Worm (Caenorhabditis elegans) whole organism, late embryonic: ENCODE measurements around the gene ncx-9.

Experiments used
- F13H6.1 ChIP-seq: sonication (generic microtip); optimal IDR thresholded peaks from 2 replicates; lab custom pipeline; 2016; ENCODE audit warnings: missing genetic modification characterization, missing compliant biosample characterization
- ama-1 ChIP-seq: fragments of 150-350 bp; optimal IDR thresholded peaks from 2 replicates; lab custom pipeline; 2014
- ceh-6 ChIP-seq: fragments of 200-800 bp; sonication (Bioruptor generic); optimal IDR thresholded peaks from 2 replicates; lab custom pipeline; 2018; ENCODE audit warnings: mild to moderate bottlenecking, missing genetic modification characterization, missing compliant biosample characterization
- elt-2 ChIP-seq: sonication (generic microtip); optimal IDR thresholded peaks from 2 replicates; lab custom pipeline; 2016; ENCODE audit warnings: missing genetic modification reagents, missing genetic modification characterization, missing compliant biosample characterization
- fkh-10 ChIP-seq: fragments of 150-350 bp; optimal IDR thresholded peaks from 2 replicates; lab custom pipeline; 2014; ENCODE audit warnings: missing biosample characterization, missing genetic modification reagents, missing genetic modification characterization
- nhr-11 ChIP-seq: fragments of 150-350 bp; optimal IDR thresholded peaks from 2 replicates; lab custom pipeline; 2014; ENCODE audit warnings: missing biosample characterization, missing genetic modification characterization
- pqm-1 ChIP-seq: sonication (generic microtip); optimal IDR thresholded peaks from 2 replicates; lab custom pipeline; 2016; ENCODE audit warnings: missing genetic modification characterization, missing compliant biosample characterization
- unc-3 ChIP-seq, 2 experiments: fragments of 200-800 bp in 1 of 2; sonication (Bioruptor generic) in 1 of 2; sonication (generic microtip) in 1 of 2; conservative IDR thresholded peaks in 1 of 2; optimal IDR thresholded peaks in 1 of 2; 2 replicates each; pipeline versions ENCODE4 v1.3.6 to Lab custom; 2016 to 2022; ENCODE audit warnings: missing compliant biosample characterization in 2 of 2, missing genetic modification characterization in 2 of 2, missing genetic modification reagents in 1 of 2

ce11 chrV:4967238-4967637, 27.8 kb downstream of the ncx-9 start:
- no peak for TF ChIP-seq ama-1
- no peak for TF ChIP-seq elt-2 (tag; lab: Kevin White, UChicago)
- TF ChIP-seq fkh-10 (GFP tag; lab: Kevin White, UChicago): no peak
- TF ChIP-seq nhr-11 (tag; lab: Kevin White, UChicago): no peak
- no peak for TF ChIP-seq F13H6.1 (tag; lab: Kevin White, UChicago)
- no peak for TF ChIP-seq ceh-6 (GFP tag; lab: Kevin White, UChicago)
- TF ChIP-seq unc-3 (GFP tag; conservative IDR thresholded peaks at IDR 0.05; lab: Robert Waterston, UW): no peak
- TF ChIP-seq unc-3 (tag; optimal IDR thresholded peaks at IDR 0.05; lab: Kevin White, UChicago): no peak
- no peak for TF ChIP-seq pqm-1 (tag; lab: Kevin White, UChicago)
